Worm (Caenorhabditis elegans): Measurements from ENCODE around the gene K01A11.1.

K01A11.1 gene

DNA sequence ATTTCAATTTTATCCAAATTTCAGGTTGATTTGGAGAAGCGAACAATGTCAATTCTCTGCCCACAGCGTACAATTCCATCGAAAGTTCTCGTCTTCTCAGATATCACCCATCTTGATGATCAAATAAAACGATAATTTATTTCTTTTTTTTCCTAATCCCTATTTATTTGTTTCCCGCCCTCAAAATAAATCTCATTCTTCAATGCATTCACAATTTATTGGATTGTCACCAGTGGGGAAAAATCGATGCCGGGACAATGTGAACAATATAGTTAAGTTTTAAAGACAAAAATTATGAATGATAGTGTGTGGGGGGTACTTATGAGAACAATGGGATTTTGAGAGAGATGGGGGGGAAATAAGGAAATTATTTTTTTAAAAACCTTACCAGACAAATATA, 30.8 kb downstream of the K01A11.1 start (continued):
- TF ChIP-seq F49E8.2 (tag; optimal IDR thresholded peaks at IDR 0.05; ENCODE audit: insufficient read depth) (peak; percentile 61), efl-1 (GFP tag; optimal IDR thresholded peaks at IDR 0.05) (peak; percentile 26), hsf-1 (GFP tag; IDR thresholded peaks at IDR 0.05) (peak; percentile 60; the same call in 1 of the 2 replicates)

DNA sequence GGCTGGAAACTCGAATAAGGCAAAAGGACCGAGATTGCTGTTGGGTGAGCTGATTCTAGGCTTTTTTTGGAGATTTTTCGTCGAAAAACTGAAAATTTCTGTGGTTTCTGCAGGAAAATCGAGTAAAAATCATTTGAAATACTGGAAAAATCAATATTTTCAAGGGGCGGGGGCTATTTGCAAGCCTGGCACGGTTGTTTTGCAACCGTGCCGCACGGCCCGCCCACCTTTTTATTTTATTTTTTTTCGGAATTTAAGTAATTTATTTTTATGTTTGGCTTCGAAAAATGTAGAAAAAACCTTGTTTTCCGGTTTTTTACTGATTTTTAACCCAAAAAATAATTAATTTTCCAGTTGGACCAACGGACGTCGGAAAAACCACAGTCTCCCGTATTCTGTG, 32.8 kb downstream of the K01A11.1 start:
- peak; percentile 11 for TF ChIP-seq rpc-1 (optimal IDR thresholded peaks at IDR 0.05)
- no peak for TF ChIP-seq rpc-1 (tag; optimal IDR thresholded peaks at IDR 0.05)
- TF ChIP-seq cebp-1 (GFP tag; IDR thresholded peaks at IDR 0.05): no peak
- peak; percentile 6 for TF ChIP-seq cebp-1 (tag; optimal IDR thresholded peaks at IDR 0.05)
- no peak for TF ChIP-seq rcor-1 (GFP tag; IDR thresholded peaks at IDR 0.05)
- no peak for TF ChIP-seq K12H6.12 (tag; optimal IDR thresholded peaks at IDR 0.05)
- no peak for TF ChIP-seq lsl-1 (GFP tag; optimal IDR thresholded peaks at IDR 0.05)
- peak; percentile 56 for TF ChIP-seq F33H1.4 (GFP tag; IDR thresholded peaks at IDR 0.05)
- TF ChIP-seq F57C9.4 (tag; optimal IDR thresholded peaks at IDR 0.05): no peak
- TF ChIP-seq zfh-2 (GFP tag; conservative IDR thresholded peaks at IDR 0.05): 0 out of 2 replicates have a peak, but pooled peaks have one; percentile 15
- TF ChIP-seq repo-1 (tag; optimal IDR thresholded peaks at IDR 0.05): no peak
- peak; percentile 53 for TF ChIP-seq snpc-1.3 (tag; optimal IDR thresholded peaks at IDR 0.05; ENCODE audit: insufficient read depth)
- no peak for TF ChIP-seq F49E8.2 (tag; optimal IDR thresholded peaks at IDR 0.05; ENCODE audit: insufficient read depth)
- TF ChIP-seq ceh-91 (GFP tag; IDR thresholded peaks at IDR 0.05): no peak
- TF ChIP-seq hsf-1 (GFP tag; IDR thresholded peaks at IDR 0.05): no peak
- peak; percentile 66; the same call in 1 of the 2 replicates for TF ChIP-seq madf-6 (GFP tag; IDR thresholded peaks at IDR 0.05)
- TF ChIP-seq D2030.7 (GFP tag; IDR thresholded peaks at IDR 0.05): peak; percentile 36; the same call in 1 of the 2 replicates
- no peak for TF ChIP-seq let-526 (GFP tag; IDR thresholded peaks at IDR 0.05)
- TF ChIP-seq let-607 (tag; optimal IDR thresholded peaks at IDR 0.05): no peak
- no peak for TF ChIP-seq tbp1 (GFP tag; optimal IDR thresholded peaks at IDR 0.05)
- no peak for TF ChIP-seq Y56A3A.18 (GFP tag; IDR thresholded peaks at IDR 0.05)
- no peak for TF ChIP-seq egl-44 (GFP tag; IDR thresholded peaks at IDR 0.05)
- TF ChIP-seq dox-1 (GFP tag; IDR thresholded peaks at IDR 0.05): peak; percentile 63
- peak; percentile 36; the same call in 1 of the 2 replicates for TF ChIP-seq mcd-1 (GFP tag; IDR thresholded peaks at IDR 0.05)

DNA sequence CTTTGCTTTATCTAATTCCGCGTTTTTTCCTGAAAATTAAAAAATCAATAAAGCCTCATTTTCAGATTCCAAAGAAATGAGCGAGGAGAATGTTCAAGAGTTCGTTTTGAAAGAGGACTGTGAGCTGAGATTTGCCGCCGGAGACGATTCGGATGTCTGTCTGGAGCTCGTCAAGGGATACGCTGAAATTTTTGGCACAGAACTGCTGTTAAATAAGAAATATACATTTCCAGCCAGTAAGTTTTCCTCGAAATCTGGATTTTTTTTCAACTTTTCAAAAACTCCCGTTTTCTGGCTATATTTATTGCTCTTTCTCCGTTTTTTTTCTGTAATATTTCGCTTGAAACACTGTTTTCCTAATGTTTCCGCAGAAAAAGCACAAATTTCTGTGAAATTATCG, 33.6 kb downstream of the K01A11.1 start, which contains the start of gene clpf-1:
Gene clpf-1, plus strand, starts transcription at position 66 of the 400 bp plus-strand sequence.
- TF ChIP-seq mcd-1 (GFP tag; IDR thresholded peaks at IDR 0.05) (0 out of 2 replicates have a peak, but pooled peaks have one; percentile 20), snpc-4 (GFP tag; optimal IDR thresholded peaks at IDR 0.05) (no peak), snpc-4 (tag; optimal IDR thresholded peaks at IDR 0.05) (peak in 1 of 4 experiments; percentile 19), dpl-1 (GFP tag; optimal IDR thresholded peaks at IDR 0.05) (no peak), ekl-4 (GFP tag; IDR thresholded peaks at IDR 0.05) (0 out of 2 replicates have a peak, but pooled peaks have one; percentile 26), lin-54 (GFP tag; optimal IDR thresholded peaks at IDR 0.05) (peak; percentile 24), snpc-3.4 (tag; optimal IDR thresholded peaks at IDR 0.05) (peak; percentile 14), nhr-120 (GFP tag; IDR thresholded peaks at IDR 0.05) (no peak), rcor-1 (GFP tag; IDR thresholded peaks at IDR 0.05) (peak; percentile 9; the same call in 1 of the 2 replicates), madf-6 (GFP tag; IDR thresholded peaks at IDR 0.05) (peak; percentile 48), egl-44 (GFP tag; IDR thresholded peaks at IDR 0.05) (no peak), F23B12.7 (tag; optimal IDR thresholded peaks at IDR 0.05; ENCODE audit: insufficient read depth) (no peak)
